Worm (Caenorhabditis elegans) whole organism, L4/young adult: ENCODE measurements around the gene cnc-10.

Source experiments
- W03F9.2 ChIP-seq: fragments of 150-350 bp; optimal IDR thresholded peaks from 2 replicates; lab custom pipeline; 2014; ENCODE audit warnings: missing biosample characterization, missing genetic modification characterization
- dao-5 ChIP-seq: sonication (generic microtip); optimal IDR thresholded peaks from 2 replicates; lab custom pipeline; 2016; ENCODE audit warnings: missing genotype, missing genetic modification characterization, moderate library complexity, missing compliant biosample characterization
- him-1 ChIP-seq: sonication (generic microtip); optimal IDR thresholded peaks from 2 replicates; lab custom pipeline; 2016; ENCODE audit warnings: missing genotype, missing genetic modification reagents, missing genetic modification characterization, missing compliant biosample characterization

The cnc-10 gene

ce11 chrV:11225981-11226380 is 43.0 kb downstream of the cnc-10 start, which contains the start of gene bgal-1:
bgal-1 (minus strand) TSS chrV:11226018.
- TF ChIP-seq dao-5 (tag; lab: Kevin White, UChicago): no peak
- no peak for TF ChIP-seq him-1 (tag; lab: Kevin White, UChicago)

ce11 chrV:11228653-11229173 is 45.7 kb downstream of the cnc-10 start, which contains the start of gene pqn-70:
pqn-70 (minus strand) TSS chrV:11228703.
- peak; percentile 72 for TF ChIP-seq W03F9.2 (tag; lab: Kevin White, UChicago)
- TF ChIP-seq dao-5 (tag; lab: Kevin White, UChicago): no peak
- TF ChIP-seq him-1 (tag; lab: Kevin White, UChicago): peak; percentile 66

- TF ChIP-seq dao-5 (tag; lab: Kevin White, UChicago): no peak
- TF ChIP-seq him-1 (tag; lab: Kevin White, UChicago): no peak
- TF ChIP-seq W03F9.2 (tag; lab: Kevin White, UChicago): no peak
Measured at ce11 chrV:11231177-11231576, 48.2 kb downstream of the cnc-10 start.
